Worm (Caenorhabditis elegans): ENCODE results near the gene unc-44.

The unc-44 gene

ce11 chrIV:5967035-5967499, 8.3 kb upstream of the unc-44 start (continued):
- TF ChIP-seq mdl-1 (tag; optimal IDR thresholded peaks at IDR 0.05): peak in 1 of 2 experiments; percentile 43

ce11 chrIV:5970526-5970925, 4.8 kb upstream of the unc-44 start:
- no peak for TF ChIP-seq lsy-2 (tag; optimal IDR thresholded peaks at IDR 0.05)
- TF ChIP-seq ztf-11 (tag; optimal IDR thresholded peaks at IDR 0.05): no peak
- no peak for TF ChIP-seq sma-3 (GFP tag; optimal IDR thresholded peaks at IDR 0.05)
- no peak for TF ChIP-seq lin-39 (tag; optimal IDR thresholded peaks at IDR 0.05)
- TF ChIP-seq ceh-82 (tag; optimal IDR thresholded peaks at IDR 0.05): no peak
- TF ChIP-seq Y55F3AM.14 (GFP tag; optimal IDR thresholded peaks at IDR 0.05): no peak
- no peak for TF ChIP-seq C34F6.9 (tag; optimal IDR thresholded peaks at IDR 0.05)
- no peak for TF ChIP-seq peb-1 (tag; optimal IDR thresholded peaks at IDR 0.05)
- no peak for TF ChIP-seq nhr-23 (tag; optimal IDR thresholded peaks at IDR 0.05)
- TF ChIP-seq nhr-11 (tag; optimal IDR thresholded peaks at IDR 0.05): no peak
- no peak for TF ChIP-seq nhr-129 (tag; optimal IDR thresholded peaks at IDR 0.05)
- no peak for TF ChIP-seq dmd-4 (tag; optimal IDR thresholded peaks at IDR 0.05)
- no peak for TF ChIP-seq skn-1 (tag; optimal IDR thresholded peaks at IDR 0.05)
- TF ChIP-seq elt-3 (tag; optimal IDR thresholded peaks at IDR 0.05): no peak
- no peak for TF ChIP-seq ZK546.5 (tag; optimal IDR thresholded peaks at IDR 0.05)
- no peak for TF ChIP-seq sma-9 (GFP tag; optimal IDR thresholded peaks at IDR 0.05)
- TF ChIP-seq sma-9 (tag; optimal IDR thresholded peaks at IDR 0.05): no peak
- TF ChIP-seq nhr-12 (tag; optimal IDR thresholded peaks at IDR 0.05): no peak
- TF ChIP-seq ztf-4 (tag; optimal IDR thresholded peaks at IDR 0.05): no peak
- no peak for TF ChIP-seq mab-5 (tag; optimal IDR thresholded peaks at IDR 0.05)
- no peak for TF ChIP-seq ama-1 (optimal IDR thresholded peaks at IDR 0.05)

- TF ChIP-seq C34F6.9 (tag; optimal IDR thresholded peaks at IDR 0.05) (peak; percentile 81), peb-1 (tag; optimal IDR thresholded peaks at IDR 0.05) (no peak), unc-39 (tag; optimal IDR thresholded peaks at IDR 0.05) (no peak), lin-39 (tag; optimal IDR thresholded peaks at IDR 0.05) (peak; percentile 20), sma-9 (GFP tag; optimal IDR thresholded peaks at IDR 0.05) (peak; percentile 63), sma-9 (tag; optimal IDR thresholded peaks at IDR 0.05) (no peak), unc-55 (GFP tag; optimal IDR thresholded peaks at IDR 0.05) (peak; percentile 72), crh-2 (tag; optimal IDR thresholded peaks at IDR 0.05) (peak; percentile 24), sem-4 (tag; optimal IDR thresholded peaks at IDR 0.05) (peak; percentile 15), lin-13 (GFP tag; optimal IDR thresholded peaks at IDR 0.05) (no peak), ztf-1 (GFP tag; conservative IDR thresholded peaks at IDR 0.05) (no peak), zag-1 (tag; optimal IDR thresholded peaks at IDR 0.05) (peak; percentile 42), lsy-2 (tag; optimal IDR thresholded peaks at IDR 0.05) (peak; percentile 41 to 43), snpc-4 (tag; optimal IDR thresholded peaks at IDR 0.05) (peak; percentile 9), lin-11 (tag; optimal IDR thresholded peaks at IDR 0.05) (peak; percentile 46), aly-2 (tag; optimal IDR thresholded peaks at IDR 0.05) (no peak), nhr-10 (tag; optimal IDR thresholded peaks at IDR 0.05) (no peak), elt-1 (tag; optimal IDR thresholded peaks at IDR 0.05) (no peak), F13H6.1 (tag; optimal IDR thresholded peaks at IDR 0.05) (peak; percentile 70), nhr-11 (tag; optimal IDR thresholded peaks at IDR 0.05) (no peak), ztf-11 (tag; optimal IDR thresholded peaks at IDR 0.05) (no peak), unc-62 (GFP tag; optimal IDR thresholded peaks at IDR 0.05) (no peak), nhr-77 (tag; optimal IDR thresholded peaks at IDR 0.05) (no peak), mbf-1 (tag; optimal IDR thresholded peaks at IDR 0.05) (no peak), blmp-1 (tag; optimal IDR thresholded peaks at IDR 0.05; ENCODE audit: insufficient read depth) (no peak), ceh-16 (tag; optimal IDR thresholded peaks at IDR 0.05) (no peak), nhr-23 (tag; optimal IDR thresholded peaks at IDR 0.05) (no peak), elt-3 (tag; optimal IDR thresholded peaks at IDR 0.05) (no peak), sma-3 (GFP tag; optimal IDR thresholded peaks at IDR 0.05) (no peak), alr-1 (tag; optimal IDR thresholded peaks at IDR 0.05) (no peak), gmeb-1 (tag; optimal IDR thresholded peaks at IDR 0.05) (no peak), nhr-6 (tag; optimal IDR thresholded peaks at IDR 0.05) (peak; percentile 25), ama-1 (optimal IDR thresholded peaks at IDR 0.05) (no peak), fos-1 (tag; optimal IDR thresholded peaks at IDR 0.05) (no peak), nhr-12 (tag; optimal IDR thresholded peaks at IDR 0.05) (no peak), nhr-237 (tag; optimal IDR thresholded peaks at IDR 0.05) (no peak), ZK546.5 (tag; optimal IDR thresholded peaks at IDR 0.05) (no peak), nhr-25 (tag; optimal IDR thresholded peaks at IDR 0.05) (no peak), ceh-82 (tag; optimal IDR thresholded peaks at IDR 0.05) (no peak), Y55F3AM.14 (GFP tag; optimal IDR thresholded peaks at IDR 0.05) (no peak), R02D3.7 (tag; optimal IDR thresholded peaks at IDR 0.05) (no peak), dmd-4 (tag; optimal IDR thresholded peaks at IDR 0.05) (no peak), nhr-21 (tag; optimal IDR thresholded peaks at IDR 0.05) (no peak), egl-27 (tag; optimal IDR thresholded peaks at IDR 0.05) (no peak), nhr-129 (tag; optimal IDR thresholded peaks at IDR 0.05) (peak; percentile 76), skn-1 (tag; optimal IDR thresholded peaks at IDR 0.05) (no peak)
These were observed 1.3 kb upstream of the unc-44 start for ce11 chrIV:5973947-5974495.

All from whole organism, L2 larva.